Worm (Caenorhabditis elegans) whole organism, young adult: Measurements from ENCODE around the gene srz-54.
"Not testable (repeated sequence)": the region's sequence is repeated elsewhere in the genome, so short reads cannot be mapped to it uniquely, and the experiment has no call there.

Source experiments
- B0019.2 ChIP-seq: fragments of 200-800 bp; sonication (Bioruptor generic); conservative IDR thresholded peaks from 2 replicates; pipeline ENCODE4 v1.3.6; 2022; ENCODE audit warnings: missing genetic modification reagents, missing genetic modification characterization, missing compliant biosample characterization
- K11D2.4 ChIP-seq: fragments of 200-800 bp; sonication (Bioruptor generic); IDR thresholded peaks from 2 replicates; pipeline ENCODE4 v1.3.6; 2022; ENCODE audit warnings: missing genetic modification reagents, missing genetic modification characterization, missing compliant biosample characterization
- ama-1 ChIP-seq, 3 experiments: fragments of 150-350 bp in 1 of 3; sonication (generic microtip) in 2 of 3; optimal IDR thresholded peaks; 2 replicates each; lab custom pipeline; 2014 to 2018; ENCODE audit warnings: missing biosample characterization in 2 of 3, missing genetic modification characterization in 2 of 3, missing genetic modification reagents in 2 of 3
- athp-1 ChIP-seq: sonication (generic microtip); optimal IDR thresholded peaks from 2 replicates; lab custom pipeline; 2017; ENCODE audit warnings: mild to moderate bottlenecking, missing genetic modification characterization, missing compliant biosample characterization
- ccch-3 ChIP-seq: fragments of 200-800 bp; sonication (Bioruptor generic); optimal IDR thresholded peaks from 2 replicates; lab custom pipeline; 2018; ENCODE audit warnings: mild to moderate bottlenecking, missing genetic modification characterization, missing compliant biosample characterization
- lsy-27 ChIP-seq: sonication (generic microtip); optimal IDR thresholded peaks from 2 replicates; lab custom pipeline; 2017; ENCODE audit warnings: missing genetic modification characterization, mild to moderate bottlenecking, missing compliant biosample characterization, antibody characterized with exemption, missing genotype, borderline replicate concordance; ENCODE audit not compliant: insufficient read depth
- nhr-90 ChIP-seq: sonication (generic microtip); optimal IDR thresholded peaks from 2 replicates; lab custom pipeline; 2016; ENCODE audit warnings: missing genotype, mild to moderate bottlenecking, missing genetic modification characterization, missing compliant biosample characterization
- rpc-1 ChIP-seq, 2 experiments: fragments of 150-350 bp in 1 of 2; sonication (generic microtip) in 1 of 2; optimal IDR thresholded peaks; 2 replicates each; lab custom pipeline; 2014 to 2018; ENCODE audit warnings: missing biosample characterization in 1 of 2, missing genetic modification characterization in 1 of 2, missing genetic modification reagents in 1 of 2, missing genotype in 1 of 2
- sea-2 ChIP-seq: fragments of 200-800 bp; sonication (Bioruptor generic); IDR thresholded peaks from 2 replicates; pipeline ENCODE4 v1.3.6; 2022; ENCODE audit warnings: missing genetic modification characterization, missing compliant biosample characterization
- zim-3 ChIP-seq: sonication (generic microtip); optimal IDR thresholded peaks from 2 replicates; lab custom pipeline; 2017; ENCODE audit warnings: mild to moderate bottlenecking, missing genetic modification characterization, moderate library complexity, missing compliant biosample characterization

- TF ChIP-seq rpc-1 (optimal IDR thresholded peaks at IDR 0.05; lab: Kevin White, UChicago); rpc-1 (tag; optimal IDR thresholded peaks at IDR 0.05; lab: Kevin White, UChicago); zim-3; ama-1 (optimal IDR thresholded peaks at IDR 0.05; lab: Kevin White, UChicago); ama-1 (GFP tag; optimal IDR thresholded peaks at IDR 0.05; lab: Kevin White, UChicago); B0019.2 (GFP tag; lab: Robert Waterston, UW); sea-2 (GFP tag; lab: Robert Waterston, UW); nhr-90 (tag; lab: Kevin White, UChicago); athp-1 (tag; lab: Kevin White, UChicago); ccch-3 (GFP tag; lab: Kevin White, UChicago); lsy-27 (tag; lab: Kevin White, UChicago); K11D2.4 (GFP tag; lab: Robert Waterston, UW): not testable (repeated sequence)
Measured at ce11 chrV:16948011-16948410, 32.5 kb upstream of the srz-54 start, which contains the start of gene fbxa-112.
